Worm (Caenorhabditis elegans) whole organism, midembryonic: ENCODE results near the gene F57G12.1.

Source experiments
- flt-1 ChIP-seq: fragments of 200-800 bp; sonication (Bioruptor generic); IDR thresholded peaks from 2 replicates; pipeline ENCODE4 v1.3.6; 2022; ENCODE audit warnings: missing genetic modification characterization, missing compliant biosample characterization
- klf-2 ChIP-seq: fragments of 200-800 bp; sonication (Bioruptor generic); conservative IDR thresholded peaks from 2 replicates; pipeline ENCODE4 v1.3.6; 2022; ENCODE audit warnings: missing genetic modification reagents, missing genetic modification characterization, missing compliant biosample characterization
- ref-1 ChIP-seq: fragments of 200-800 bp; sonication (Bioruptor generic); conservative IDR thresholded peaks from 2 replicates; pipeline ENCODE4 v1.3.6; 2022; ENCODE audit warnings: missing genetic modification reagents, missing genetic modification characterization, missing compliant biosample characterization

- TF ChIP-seq klf-2 (GFP tag; lab: Robert Waterston, UW) (no peak), ref-1 (GFP tag; lab: Robert Waterston, UW) (no peak), flt-1 (GFP tag; lab: Robert Waterston, UW) (no peak)
Measured at ce11 chrX:12219477-12219876, 48.0 kb upstream of the F57G12.1 start, which contains the start of gene cest-8.
